Fruit fly (Drosophila melanogaster) whole organism, prepupa: Measurements from ENCODE around the gene CG34136.

Experiments
- CG31627 ChIP-seq: fragments of 200-800 bp; sonication (Bioruptor generic); optimal IDR thresholded peaks from 3 replicates; lab custom pipeline; 2016; ENCODE audit warnings: missing biosample characterization, missing genetic modification characterization
- CG4318 ChIP-seq: fragments of 200-800 bp; sonication (Bioruptor generic); optimal IDR thresholded peaks from 3 replicates; lab custom pipeline; 2017; ENCODE audit warnings: missing biosample characterization, mild to moderate bottlenecking, missing genetic modification characterization
- dac ChIP-seq: fragments of 200-800 bp; sonication (Bioruptor generic); optimal IDR thresholded peaks from 2 replicates; lab custom pipeline; 2017; ENCODE audit warnings: missing biosample characterization, mild to moderate bottlenecking, missing genetic modification characterization
- fd59A ChIP-seq: fragments of 200-800 bp; sonication (Bioruptor generic); optimal IDR thresholded peaks from 2 replicates; lab custom pipeline; 2017; ENCODE audit warnings: missing biosample characterization, mild to moderate bottlenecking, missing genetic modification characterization, missing genetic modification reagents
- fkh ChIP-seq: fragments of 200-800 bp; sonication (Bioruptor generic); optimal IDR thresholded peaks from 3 replicates; lab custom pipeline; 2017; ENCODE audit warnings: missing biosample characterization, mild to moderate bottlenecking, missing genetic modification characterization, moderate library complexity

dm6 chr2L:21105127-21105526 is 8.4 kb downstream of the CG34136 start:
- TF ChIP-seq dac (GFP tag; lab: Kevin White, UChicago): no peak
- TF ChIP-seq CG31627: no peak
- TF ChIP-seq fd59A (GFP tag; lab: Kevin White, UChicago): no peak
- TF ChIP-seq fkh (GFP tag; lab: Kevin White, UChicago): no peak
- no peak for TF ChIP-seq CG4318 (GFP tag; lab: Kevin White, UChicago)
